Fruit fly (Drosophila melanogaster) whole organism, embryonic: ENCODE results near the gene cmb.

Experiments used
- B-H1 ChIP-seq: fragments of 200-800 bp; sonication (Bioruptor generic); IDR thresholded peaks from 3 replicates; pipeline ENCODE4 v1.3.6; 2022; ENCODE audit warnings: missing biosample characterization, missing genetic modification characterization
- Blimp-1 ChIP-seq: fragments of 200-800 bp; sonication (Bioruptor generic); optimal IDR thresholded peaks from 3 replicates; lab custom pipeline; 2018; ENCODE audit warnings: missing biosample characterization, missing genetic modification characterization, mild to moderate bottlenecking, moderate library complexity, missing genetic modification reagents
- CG11695 ChIP-seq: fragments of 200-800 bp; sonication (Bioruptor generic); IDR thresholded peaks from 3 replicates; pipeline ENCODE4 v1.3.6; 2022; ENCODE audit warnings: missing biosample characterization, missing genetic modification characterization
- CG13624 ChIP-seq: fragments of 200-800 bp; sonication (Bioruptor generic); optimal IDR thresholded peaks from 2 replicates; lab custom pipeline; 2016; ENCODE audit warnings: missing biosample characterization, missing genetic modification characterization
- CG2120 ChIP-seq: fragments of 200-800 bp; sonication (Bioruptor generic); optimal IDR thresholded peaks from 3 replicates; lab custom pipeline; 2016; ENCODE audit warnings: missing biosample characterization, missing genetic modification characterization
- CG2712 ChIP-seq: fragments of 200-800 bp; optimal IDR thresholded peaks from 3 replicates; lab custom pipeline; 2019; ENCODE audit warnings: missing biosample characterization, mild to moderate bottlenecking, missing genetic modification characterization, moderate library complexity
- CG2875 ChIP-seq: fragments of 200-800 bp; sonication (Bioruptor generic); optimal IDR thresholded peaks from 2 replicates; lab custom pipeline; 2017; ENCODE audit warnings: missing biosample characterization, mild to moderate bottlenecking, missing genetic modification characterization, missing genetic modification reagents
- CG3065 ChIP-seq: fragments of 200-800 bp; sonication (Bioruptor generic); optimal IDR thresholded peaks from 2 replicates; lab custom pipeline; 2016; ENCODE audit warnings: missing biosample characterization, missing genetic modification characterization
- CG3995 ChIP-seq: fragments of 200-800 bp; sonication (Bioruptor generic); optimal IDR thresholded peaks from 3 replicates; lab custom pipeline; 2016; ENCODE audit warnings: missing biosample characterization, missing genetic modification characterization
- CG9437 ChIP-seq: fragments of 200-800 bp; sonication (Bioruptor generic); optimal IDR thresholded peaks from 2 replicates; lab custom pipeline; 2018; ENCODE audit warnings: missing biosample characterization, mild to moderate bottlenecking, missing genetic modification characterization
- CG9797 ChIP-seq: fragments of 200-800 bp; sonication (Bioruptor generic); optimal IDR thresholded peaks from 3 replicates; lab custom pipeline; 2018; ENCODE audit warnings: missing biosample characterization, mild to moderate bottlenecking, missing genetic modification characterization
- CTCF ChIP-seq: fragments of 200-800 bp; sonication (Bioruptor generic); optimal IDR thresholded peaks from 2 replicates; lab custom pipeline; 2017; ENCODE audit warnings: missing biosample characterization, mild to moderate bottlenecking, missing genetic modification characterization, moderate library complexity
- Dip3 ChIP-seq: fragments of 200-800 bp; sonication (Bioruptor generic); optimal IDR thresholded peaks from 3 replicates; lab custom pipeline; 2016; ENCODE audit warnings: missing biosample characterization, missing genetic modification characterization
- Fer1 ChIP-seq: fragments of 200-800 bp; sonication (Bioruptor generic); optimal IDR thresholded peaks from 2 replicates; lab custom pipeline; 2017; ENCODE audit warnings: missing biosample characterization, mild to moderate bottlenecking, missing genetic modification characterization
- HmgD ChIP-seq: fragments of 200-800 bp; sonication (Bioruptor generic); optimal IDR thresholded peaks from 3 replicates; lab custom pipeline; 2016; ENCODE audit warnings: missing biosample characterization, missing genetic modification characterization
- HmgZ ChIP-seq: fragments of 200-800 bp; sonication (Bioruptor generic); optimal IDR thresholded peaks from 2 replicates; lab custom pipeline; 2018; ENCODE audit warnings: missing biosample characterization, mild to moderate bottlenecking, missing genetic modification characterization
- Hr78 ChIP-seq, 2 experiments: fragments of 200-800 bp in 1 of 2; fragments of >200 bp in 1 of 2; sonication (Bioruptor generic) in 1 of 2; optimal IDR thresholded peaks; 2 replicates each; lab custom pipeline; 2017 to 2019; ENCODE audit warnings: missing biosample characterization in 2 of 2, missing genetic modification characterization in 2 of 2, mild to moderate bottlenecking in 1 of 2, moderate library complexity in 1 of 2
- MBD-R2 ChIP-seq: fragments of 200-800 bp; sonication (Bioruptor generic); IDR thresholded peaks from 2 replicates; pipeline ENCODE4 v1.3.6; 2022; ENCODE audit warnings: missing biosample characterization, missing genetic modification characterization
- Mad ChIP-seq: fragments of 200-800 bp; sonication (Bioruptor generic); optimal IDR thresholded peaks from 2 replicates; lab custom pipeline; 2016; ENCODE audit warnings: missing biosample characterization, missing genetic modification characterization
- Mrtf ChIP-seq: fragments of 200-800 bp; sonication (Bioruptor generic); IDR thresholded peaks from 3 replicates; pipeline ENCODE4 v1.3.6; 2022; ENCODE audit warnings: missing biosample characterization, missing genetic modification characterization
- amos ChIP-seq: fragments of 200-800 bp; sonication (Bioruptor generic); IDR thresholded peaks from 2 replicates; pipeline ENCODE4 v1.3.6; 2022; ENCODE audit warnings: missing biosample characterization, missing genetic modification characterization; ENCODE audit not compliant: partially characterized antibody
- ara ChIP-seq: fragments of 200-800 bp; sonication (Bioruptor generic); IDR thresholded peaks from 2 replicates; pipeline ENCODE4 v1.3.6; 2022; ENCODE audit warnings: missing biosample characterization, missing genetic modification characterization
- ato ChIP-seq: fragments of 200-800 bp; sonication (Bioruptor generic); IDR thresholded peaks from 2 replicates; pipeline ENCODE4 v1.3.6; 2022; ENCODE audit warnings: missing biosample characterization, missing genetic modification characterization; ENCODE audit not compliant: partially characterized antibody
- bcd ChIP-seq: fragments of 200-800 bp; sonication (Bioruptor generic); optimal IDR thresholded peaks from 2 replicates; lab custom pipeline; 2017; ENCODE audit warnings: missing biosample characterization, mild to moderate bottlenecking, missing genetic modification characterization
- bsh ChIP-seq, 2 experiments: fragments of 200-800 bp; sonication (Bioruptor generic); optimal IDR thresholded peaks; 2 replicates each; lab custom pipeline; 2017 to 2018; ENCODE audit warnings: mild to moderate bottlenecking in 2 of 2, missing biosample characterization in 2 of 2, missing genetic modification characterization in 2 of 2, moderate library complexity in 1 of 2
- caup ChIP-seq: fragments of 200-800 bp; sonication (Bioruptor generic); optimal IDR thresholded peaks from 3 replicates; lab custom pipeline; 2017; ENCODE audit warnings: missing biosample characterization, mild to moderate bottlenecking, missing genetic modification characterization, moderate library complexity; ENCODE audit not compliant: severe bottlenecking
- chinmo ChIP-seq: fragments of 200-800 bp; sonication (Bioruptor generic); IDR thresholded peaks from 4 replicates; pipeline ENCODE4 v1.3.6; 2022; ENCODE audit warnings: missing biosample characterization, missing genetic modification characterization; ENCODE audit not compliant: partially characterized antibody
- chm ChIP-seq: fragments of 200-800 bp; sonication (Bioruptor generic); IDR thresholded peaks from 2 replicates; pipeline ENCODE4 v1.3.6; 2022; ENCODE audit warnings: missing biosample characterization, missing genetic modification characterization
- corto ChIP-seq: fragments of 200-800 bp; sonication (Bioruptor generic); optimal IDR thresholded peaks from 2 replicates; lab custom pipeline; 2016; ENCODE audit warnings: missing biosample characterization, mild to moderate bottlenecking, missing genetic modification characterization, moderate library complexity
- crc ChIP-seq: fragments of 200-800 bp; sonication (Bioruptor generic); optimal IDR thresholded peaks from 2 replicates; lab custom pipeline; 2016; ENCODE audit warnings: missing biosample characterization, missing genetic modification characterization
- dimm ChIP-seq: fragments of 200-800 bp; sonication (Bioruptor generic); IDR thresholded peaks from 2 replicates; pipeline ENCODE4 v1.3.6; 2022; ENCODE audit warnings: missing biosample characterization, missing genetic modification characterization
- dm ChIP-seq: fragments of 200-800 bp; sonication (Bioruptor generic); optimal IDR thresholded peaks from 3 replicates; lab custom pipeline; 2016; ENCODE audit warnings: missing biosample characterization, missing genetic modification characterization
- dmrt99B ChIP-seq: fragments of 200-800 bp; sonication (Bioruptor generic); optimal IDR thresholded peaks from 2 replicates; lab custom pipeline; 2018; ENCODE audit warnings: missing biosample characterization, mild to moderate bottlenecking, missing genetic modification characterization, moderate library complexity
- eve ChIP-seq, 2 experiments: fragments of >200 bp; optimal IDR thresholded peaks; 2 replicates each; lab custom pipeline; 2017; ENCODE audit warnings: missing biosample characterization in 2 of 2, missing genetic modification characterization in 2 of 2
- fd96Cb ChIP-seq: fragments of 200-800 bp; sonication (Bioruptor generic); optimal IDR thresholded peaks from 2 replicates; lab custom pipeline; 2018; ENCODE audit warnings: missing biosample characterization, mild to moderate bottlenecking, missing genetic modification characterization, moderate library complexity
- gcm ChIP-seq: fragments of 200-800 bp; sonication (Bioruptor generic); optimal IDR thresholded peaks from 2 replicates; lab custom pipeline; 2019; ENCODE audit warnings: missing biosample characterization, mild to moderate bottlenecking, missing genetic modification characterization, moderate library complexity
- gcm2 ChIP-seq: fragments of 200-800 bp; sonication (Bioruptor generic); optimal IDR thresholded peaks from 2 replicates; lab custom pipeline; 2016; ENCODE audit warnings: missing biosample characterization, missing genetic modification characterization
- gsb-n ChIP-seq: fragments of 200-800 bp; sonication (Bioruptor generic); optimal IDR thresholded peaks from 3 replicates; lab custom pipeline; 2018; ENCODE audit warnings: missing biosample characterization, mild to moderate bottlenecking, missing genetic modification characterization
- h ChIP-seq: fragments of >200 bp; optimal IDR thresholded peaks from 2 replicates; lab custom pipeline; 2017
- inv ChIP-seq: fragments of 200-800 bp; sonication (Bioruptor generic); IDR thresholded peaks from 2 replicates; pipeline ENCODE4 v1.3.6; 2022; ENCODE audit warnings: missing biosample characterization, missing genetic modification characterization; ENCODE audit not compliant: partially characterized antibody
- kay ChIP-seq: fragments of 200-800 bp; sonication (Bioruptor generic); optimal IDR thresholded peaks from 2 replicates; lab custom pipeline; 2016; ENCODE audit warnings: missing biosample characterization, missing genetic modification characterization
- kni ChIP-seq: fragments of 200-800 bp; sonication (Bioruptor generic); optimal IDR thresholded peaks from 3 replicates; lab custom pipeline; 2017; ENCODE audit warnings: mild to moderate bottlenecking, missing biosample characterization, missing genetic modification reagents, missing genetic modification characterization
- nau ChIP-seq: fragments of 200-800 bp; sonication (Bioruptor generic); optimal IDR thresholded peaks from 3 replicates; lab custom pipeline; 2017; ENCODE audit warnings: missing biosample characterization, mild to moderate bottlenecking, missing genetic modification characterization, missing genetic modification reagents
- phol ChIP-seq: fragments of 200-800 bp; sonication (Bioruptor generic); optimal IDR thresholded peaks from 3 replicates; lab custom pipeline; 2018; ENCODE audit warnings: missing biosample characterization, mild to moderate bottlenecking, missing genetic modification characterization, moderate library complexity
- sima ChIP-seq: fragments of 200-800 bp; sonication (Bioruptor generic); optimal IDR thresholded peaks from 2 replicates; lab custom pipeline; 2016; ENCODE audit warnings: missing biosample characterization, missing genetic modification characterization
- slbo ChIP-seq: fragments of 200-800 bp; sonication (Bioruptor generic); IDR thresholded peaks from 2 replicates; pipeline ENCODE4 v1.3.6; 2022; ENCODE audit warnings: missing biosample characterization, missing genetic modification characterization
- tll ChIP-seq, 2 experiments: fragments of 200-800 bp in 1 of 2; fragments of >200 bp in 1 of 2; sonication (Bioruptor generic) in 1 of 2; optimal IDR thresholded peaks; 2 replicates each; lab custom pipeline; 2017 to 2019; ENCODE audit warnings: missing biosample characterization in 2 of 2, missing genetic modification characterization in 2 of 2, mild to moderate bottlenecking in 1 of 2, moderate library complexity in 1 of 2
- tup ChIP-seq: fragments of 200-800 bp; sonication (Bioruptor generic); optimal IDR thresholded peaks from 2 replicates; lab custom pipeline; 2016; ENCODE audit warnings: missing biosample characterization, mild to moderate bottlenecking, missing genetic modification characterization, moderate library complexity

The cmb gene

dm6 chr3L:13476566-13477452 is 34.4 kb downstream of the cmb start (continued):
- peak; percentile 72 for TF ChIP-seq ara (GFP tag; lab: Robert Waterston, UW)
- peak; percentile 93 for TF ChIP-seq fd96Cb (tag; lab: Kevin White, UChicago)
- TF ChIP-seq CG2120 (GFP tag; lab: Kevin White, UChicago), result peak; percentile 89
- peak; percentile 82 for TF ChIP-seq gsb-n
- TF ChIP-seq nau, result peak; percentile 92
- TF ChIP-seq Blimp-1, result peak; percentile 91
- no peak for TF ChIP-seq chinmo
- TF ChIP-seq sima (GFP tag; lab: Kevin White, UChicago), result no peak
- TF ChIP-seq CG2712 (tag; lab: Kevin White, UChicago), result peak; percentile 95
- TF ChIP-seq gcm2 (GFP tag; lab: Kevin White, UChicago), result peak; percentile 13
- TF ChIP-seq inv (GFP tag; lab: Robert Waterston, UW), result no peak
- peak; percentile 66 for TF ChIP-seq Mad (GFP tag; lab: Kevin White, UChicago)
- peak; percentile 73 for TF ChIP-seq corto (GFP tag; lab: Kevin White, UChicago)
- peak; percentile 80 for TF ChIP-seq CG2875 (GFP tag; lab: Kevin White, UChicago)
- peak; percentile 54 for TF ChIP-seq MBD-R2 (GFP tag; lab: Robert Waterston, UW)
- peak; percentile 95 for TF ChIP-seq dmrt99B (tag; lab: Kevin White, UChicago)
- peak; percentile 71; the same call in 2 of the 3 replicates for TF ChIP-seq Mrtf (GFP tag; lab: Robert Waterston, UW)
- peak; percentile 93 for TF ChIP-seq phol (tag; lab: Kevin White, UChicago)
- TF ChIP-seq HmgZ (tag; lab: Kevin White, UChicago), result peak; percentile 82
- peak; percentile 59 for TF ChIP-seq CG13624
- TF ChIP-seq HmgD (GFP tag; lab: Kevin White, UChicago), result peak; percentile 41
- TF ChIP-seq eve (GFP tag; optimal IDR thresholded peaks at IDR 0.05; lab: Kevin White, UChicago), result no peak
- peak; percentile 89 for TF ChIP-seq Fer1 (GFP tag; lab: Kevin White, UChicago)
- peak; percentile 78 for TF ChIP-seq B-H1 (GFP tag; lab: Robert Waterston, UW)
- TF ChIP-seq tup (GFP tag; lab: Kevin White, UChicago), result peak; percentile 63
- peak; percentile 81 for TF ChIP-seq kay (GFP tag; lab: Kevin White, UChicago)
- TF ChIP-seq dimm, result peak; percentile 35; the same call in 1 of the 2 replicates
- peak; percentile 89 for TF ChIP-seq caup (GFP tag; lab: Kevin White, UChicago)
- TF ChIP-seq CG3065, result peak; percentile 63
- peak; percentile 22 for TF ChIP-seq crc (GFP tag; lab: Kevin White, UChicago)
- no peak for TF ChIP-seq tll (GFP tag; optimal IDR thresholded peaks at IDR 0.05; lab: Kevin White, UChicago)
- peak; percentile 48 for TF ChIP-seq CG3995
- peak; percentile 76 for TF ChIP-seq Dip3 (GFP tag; lab: Kevin White, UChicago)
- peak; percentile 35 for TF ChIP-seq dm (GFP tag; lab: Kevin White, UChicago)
- TF ChIP-seq bcd (GFP tag; lab: Kevin White, UChicago), result peak; percentile 94
- TF ChIP-seq bsh (GFP tag; optimal IDR thresholded peaks at IDR 0.05; lab: Kevin White, UChicago), result peak; percentile 90 to 91
- peak; percentile 84 for TF ChIP-seq gcm (GFP tag; lab: Kevin White, UChicago)
- no peak for TF ChIP-seq ato (GFP tag; lab: Robert Waterston, UW)
- peak; percentile 64 for TF ChIP-seq CTCF
- TF ChIP-seq CG9437, result peak; percentile 89
- peak; percentile 89 for TF ChIP-seq CG11695 (GFP tag; lab: Robert Waterston, UW)
- TF ChIP-seq chm, result peak; percentile 39; the same call in 1 of the 2 replicates
- TF ChIP-seq h (lab: Kevin White, UChicago), result no peak
- peak; percentile 88 for TF ChIP-seq slbo (GFP tag; lab: Robert Waterston, UW)
- TF ChIP-seq CG9797 (GFP tag; lab: Kevin White, UChicago), result peak; percentile 7
- peak in 1 of 2 experiments; percentile 83 for TF ChIP-seq Hr78 (GFP tag; optimal IDR thresholded peaks at IDR 0.05; lab: Kevin White, UChicago)
- TF ChIP-seq kni (GFP tag; lab: Kevin White, UChicago), result peak; percentile 82
- TF ChIP-seq amos (GFP tag; lab: Robert Waterston, UW), result no peak
